Fruit fly (Drosophila melanogaster): ENCODE measurements around the gene Ctns.

Ctns gene

DNA sequence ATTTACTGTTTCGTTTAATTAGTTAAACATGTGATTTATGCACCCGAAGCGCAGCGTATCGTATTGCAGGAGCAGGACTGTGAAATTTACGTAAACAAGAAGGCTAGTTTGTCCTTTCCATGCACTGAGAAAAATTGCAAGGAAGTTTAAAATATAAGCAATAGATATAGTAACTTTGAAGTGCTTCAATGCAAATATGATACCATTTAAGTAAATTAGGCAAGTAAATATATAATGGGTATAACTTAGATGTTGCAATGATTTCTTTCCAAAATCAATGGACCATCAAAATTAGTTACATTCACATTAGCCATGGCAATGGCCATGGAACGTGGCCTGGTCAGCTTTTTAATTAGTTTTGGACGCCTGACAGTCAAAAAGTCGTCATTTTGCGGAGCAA is 27.9 kb downstream of the Ctns start:
- TF ChIP-seq Dif (GFP tag; optimal IDR thresholded peaks at IDR 0.05; ENCODE audit: partially characterized antibody) (no peak), lola (GFP tag; optimal IDR thresholded peaks at IDR 0.05) (no peak), woc (GFP tag; optimal IDR thresholded peaks at IDR 0.05) (no peak), Abd-B (GFP tag; optimal IDR thresholded peaks at IDR 0.05) (no peak), fru (GFP tag; optimal IDR thresholded peaks at IDR 0.05) (no peak), Sp1 (GFP tag; optimal IDR thresholded peaks at IDR 0.05) (no peak), tai (GFP tag; optimal IDR thresholded peaks at IDR 0.05) (no peak), OdsH (GFP tag; optimal IDR thresholded peaks at IDR 0.05) (no peak), CG32264 (GFP tag; optimal IDR thresholded peaks at IDR 0.05) (no peak), Hr78 (GFP tag; optimal IDR thresholded peaks at IDR 0.05) (no peak), CG9705 (GFP tag; optimal IDR thresholded peaks at IDR 0.05) (no peak), CrebA (GFP tag; optimal IDR thresholded peaks at IDR 0.05; ENCODE audit: borderline replicate concordance) (no peak), GATAd (GFP tag; optimal IDR thresholded peaks at IDR 0.05) (no peak), foxo (GFP tag; optimal IDR thresholded peaks at IDR 0.05) (no peak)

DNA sequence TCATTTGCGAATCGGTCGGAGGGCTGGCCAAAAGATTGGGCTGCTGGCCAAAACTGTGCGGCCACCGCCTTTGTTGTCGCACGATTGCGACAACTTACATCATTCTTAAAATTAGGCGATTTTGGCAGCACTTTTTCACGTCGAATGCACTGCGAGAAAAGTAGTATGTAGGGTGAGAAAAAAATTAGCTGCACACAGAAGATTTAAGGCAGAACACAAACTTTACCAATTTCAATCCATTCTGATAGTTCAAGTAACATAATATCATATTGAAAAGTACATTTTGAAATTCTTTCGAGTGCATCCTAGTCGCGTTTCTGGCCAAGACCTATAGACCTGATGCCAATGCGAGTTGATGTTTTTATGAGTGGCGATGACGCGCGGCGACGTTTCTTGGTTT is 30.3 kb downstream of the Ctns start:
- TF ChIP-seq sv (GFP tag; optimal IDR thresholded peaks at IDR 0.05) (peak; percentile 25), pan (optimal IDR thresholded peaks at IDR 0.05) (no peak), HLH106 (tag; optimal IDR thresholded peaks at IDR 0.05) (no peak), br (GFP tag; optimal IDR thresholded peaks at IDR 0.05) (no peak)

DNA sequence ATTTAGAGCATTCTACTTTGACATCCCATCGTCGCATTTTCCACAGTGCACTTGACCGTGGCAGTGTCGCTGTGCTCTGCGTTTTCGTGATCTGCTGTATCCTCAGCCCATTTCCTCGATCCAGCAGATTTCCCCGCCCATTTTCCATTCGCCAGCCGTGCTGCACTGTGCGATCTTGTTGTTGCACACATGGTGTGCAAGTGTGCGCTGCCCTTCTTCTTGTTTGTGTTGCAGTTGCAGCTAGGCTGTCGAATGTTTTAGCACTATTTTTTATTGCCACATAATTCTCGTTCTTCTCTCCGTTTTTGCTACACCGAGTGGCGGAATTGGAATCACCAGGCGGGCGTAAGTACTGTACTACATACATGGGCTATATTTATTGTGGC is 31.3 kb downstream of the Ctns start:
- TF ChIP-seq sage (GFP tag; optimal IDR thresholded peaks at IDR 0.05) (no peak), woc (GFP tag; optimal IDR thresholded peaks at IDR 0.05) (no peak), pan (optimal IDR thresholded peaks at IDR 0.05) (no peak), N (GFP tag; optimal IDR thresholded peaks at IDR 0.05) (no peak), dmrt93B (GFP tag; optimal IDR thresholded peaks at IDR 0.05) (no peak), Jra (GFP tag; optimal IDR thresholded peaks at IDR 0.05) (no peak), sv (GFP tag; optimal IDR thresholded peaks at IDR 0.05) (no peak), dsf (GFP tag; optimal IDR thresholded peaks at IDR 0.05; ENCODE audit: borderline replicate concordance) (no peak), rgr (GFP tag; optimal IDR thresholded peaks at IDR 0.05) (no peak), Rel (GFP tag; optimal IDR thresholded peaks at IDR 0.05) (no peak), Rel (tag; optimal IDR thresholded peaks at IDR 0.05) (no peak), dl (GFP tag; optimal IDR thresholded peaks at IDR 0.05; ENCODE audit: insufficient read depth in 1 of 2, partially characterized antibody in 2 of 2) (no peak), Dif (GFP tag; optimal IDR thresholded peaks at IDR 0.05; ENCODE audit: partially characterized antibody) (no peak), tai (GFP tag; optimal IDR thresholded peaks at IDR 0.05) (no peak), CrebA (GFP tag; optimal IDR thresholded peaks at IDR 0.05; ENCODE audit: borderline replicate concordance) (no peak), Dfd (GFP tag; optimal IDR thresholded peaks at IDR 0.05) (no peak), jim (GFP tag; optimal IDR thresholded peaks at IDR 0.05) (no peak), fru (GFP tag; optimal IDR thresholded peaks at IDR 0.05) (no peak), ey (GFP tag; optimal IDR thresholded peaks at IDR 0.05) (no peak), Abd-B (GFP tag; optimal IDR thresholded peaks at IDR 0.05) (no peak), Hr83 (GFP tag; optimal IDR thresholded peaks at IDR 0.05; ENCODE audit: poor library complexity, severe bottlenecking) (no peak)

DNA sequence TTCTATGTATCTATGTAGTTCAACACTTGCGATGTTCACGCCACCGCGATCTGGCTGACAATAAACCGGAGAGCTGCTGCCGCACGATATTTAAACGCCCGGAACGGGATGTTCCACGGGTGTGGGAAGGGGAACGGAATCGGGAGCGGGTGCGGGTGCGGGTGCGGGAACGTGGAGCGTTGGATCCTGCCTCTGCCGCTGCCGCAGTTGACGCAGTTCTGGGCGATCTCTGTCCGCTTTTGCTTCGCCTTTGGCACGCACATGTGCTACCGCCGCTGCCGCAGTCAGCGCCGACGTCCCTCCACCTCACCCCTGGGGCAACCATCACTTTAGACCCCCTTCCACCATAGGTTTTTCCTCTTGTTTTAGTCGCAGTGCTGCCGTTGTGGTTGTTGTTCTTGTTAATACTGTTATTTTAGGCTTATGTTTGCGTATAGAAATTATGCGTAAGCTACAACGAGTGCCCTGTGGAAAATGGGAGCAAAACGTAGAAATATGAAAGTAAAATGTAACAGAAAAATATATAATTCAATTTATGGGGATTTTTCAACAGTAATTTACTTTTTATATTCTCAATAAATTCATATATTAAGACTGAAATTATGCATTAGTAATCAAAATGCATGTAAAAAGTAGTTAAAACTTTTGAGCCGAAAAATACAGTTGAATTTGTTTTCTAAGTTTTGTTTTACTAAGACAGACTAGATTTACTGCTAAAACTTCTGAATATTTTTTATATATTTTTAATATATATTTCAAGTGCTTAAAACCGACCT is 31.9 kb downstream of the Ctns start, which contains the start of gene lmd:
TSS of gene lmd (minus strand) at position 62 of the 776 bp plus-strand sequence.
- TF ChIP-seq Dfd (GFP tag; optimal IDR thresholded peaks at IDR 0.05) (no peak), usp (GFP tag; optimal IDR thresholded peaks at IDR 0.05) (no peak), Sp1 (GFP tag; optimal IDR thresholded peaks at IDR 0.05) (no peak), lola (GFP tag; optimal IDR thresholded peaks at IDR 0.05) (no peak), Hr78 (GFP tag; optimal IDR thresholded peaks at IDR 0.05) (no peak), pan (optimal IDR thresholded peaks at IDR 0.05) (no peak), Jra (GFP tag; optimal IDR thresholded peaks at IDR 0.05) (no peak), Rel (GFP tag; optimal IDR thresholded peaks at IDR 0.05) (no peak), Rel (tag; optimal IDR thresholded peaks at IDR 0.05) (no peak), Vsx2 (GFP tag; optimal IDR thresholded peaks at IDR 0.05; ENCODE audit: partially characterized antibody) (no peak)
